Fruit fly (Drosophila melanogaster) whole organism, embryonic: Measurements from ENCODE around the gene CG3625.
A peak's percentile ranks its signal among the peaks of the same experiment; 100 is the strongest.

Source experiments
- Adf1 ChIP-seq: fragments of 200-800 bp; sonication (Bioruptor generic); IDR thresholded peaks from 2 replicates; pipeline ENCODE4 v1.3.6; 2022; ENCODE audit warnings: missing biosample characterization, missing genetic modification characterization
- Antp ChIP-seq: fragments of 200-800 bp; sonication (Bioruptor generic); optimal IDR thresholded peaks from 3 replicates; lab custom pipeline; 2016; ENCODE audit warnings: missing biosample characterization, missing genetic modification characterization
- B-H1 ChIP-seq: fragments of 200-800 bp; sonication (Bioruptor generic); IDR thresholded peaks from 3 replicates; pipeline ENCODE4 v1.3.6; 2022; ENCODE audit warnings: missing biosample characterization, missing genetic modification characterization
- CG10274 ChIP-seq: fragments of 200-800 bp; sonication (Bioruptor generic); optimal IDR thresholded peaks from 3 replicates; lab custom pipeline; 2017; ENCODE audit warnings: missing biosample characterization, mild to moderate bottlenecking, missing genetic modification characterization
- CG11398 ChIP-seq: fragments of 200-800 bp; sonication (Bioruptor generic); optimal IDR thresholded peaks from 2 replicates; lab custom pipeline; 2016; ENCODE audit warnings: missing biosample characterization, missing genetic modification characterization
- CG12236 ChIP-seq: fragments of 200-800 bp; sonication (Bioruptor generic); optimal IDR thresholded peaks from 2 replicates; lab custom pipeline; 2016; ENCODE audit warnings: missing biosample characterization, missing genetic modification characterization
- CG13424 ChIP-seq: fragments of 200-800 bp; sonication (Bioruptor generic); optimal IDR thresholded peaks from 2 replicates; lab custom pipeline; 2019; ENCODE audit warnings: missing biosample characterization, mild to moderate bottlenecking, missing genetic modification characterization, moderate library complexity
- CG17186 ChIP-seq: fragments of 200-800 bp; sonication (Bioruptor generic); optimal IDR thresholded peaks from 3 replicates; lab custom pipeline; 2017; ENCODE audit warnings: missing biosample characterization, missing genetic modification reagents, missing genetic modification characterization
- CG17359 ChIP-seq: fragments of 200-800 bp; sonication (Bioruptor generic); optimal IDR thresholded peaks from 3 replicates; lab custom pipeline; 2018; ENCODE audit warnings: missing biosample characterization, mild to moderate bottlenecking, missing genetic modification characterization, moderate library complexity
- CG18476 ChIP-seq: fragments of 200-800 bp; sonication (Bioruptor generic); optimal IDR thresholded peaks from 2 replicates; lab custom pipeline; 2016; ENCODE audit warnings: missing biosample characterization, mild to moderate bottlenecking, missing genetic modification characterization
- CG2199 ChIP-seq: fragments of 200-800 bp; sonication (Bioruptor generic); IDR thresholded peaks from 3 replicates; pipeline ENCODE4 v1.3.6; 2022; ENCODE audit warnings: missing biosample characterization, missing genetic modification characterization
- CG2712 ChIP-seq: fragments of 200-800 bp; optimal IDR thresholded peaks from 3 replicates; lab custom pipeline; 2019; ENCODE audit warnings: missing biosample characterization, mild to moderate bottlenecking, missing genetic modification characterization, moderate library complexity
- CG31365 ChIP-seq: fragments of 200-800 bp; sonication (Bioruptor generic); optimal IDR thresholded peaks from 2 replicates; lab custom pipeline; 2018; ENCODE audit warnings: missing biosample characterization, mild to moderate bottlenecking, missing genetic modification characterization
- CG3163 ChIP-seq: fragments of 200-800 bp; sonication (Bioruptor generic); optimal IDR thresholded peaks from 3 replicates; lab custom pipeline; 2016; ENCODE audit warnings: missing biosample characterization, missing genetic modification characterization
- CG3726 ChIP-seq: fragments of 200-800 bp; sonication (Bioruptor generic); IDR thresholded peaks from 3 replicates; pipeline ENCODE4, ENCODE4 v1.3.6; 2022; ENCODE audit warnings: missing biosample characterization, missing genetic modification characterization
- CG4617 ChIP-seq: fragments of 200-800 bp; sonication (Bioruptor generic); optimal IDR thresholded peaks from 3 replicates; lab custom pipeline; 2016; ENCODE audit warnings: missing biosample characterization, missing genetic modification characterization, borderline replicate concordance
- CG6254 ChIP-seq: fragments of 200-800 bp; sonication (Bioruptor generic); optimal IDR thresholded peaks from 3 replicates; lab custom pipeline; 2017; ENCODE audit warnings: mild to moderate bottlenecking, missing biosample characterization, missing genetic modification reagents, missing genetic modification characterization
- CG7556 ChIP-seq: fragments of 200-800 bp; sonication (Bioruptor generic); optimal IDR thresholded peaks from 2 replicates; lab custom pipeline; 2017; ENCODE audit warnings: missing biosample characterization, mild to moderate bottlenecking, missing genetic modification characterization
- CTCF ChIP-seq: fragments of 200-800 bp; sonication (Bioruptor generic); optimal IDR thresholded peaks from 2 replicates; lab custom pipeline; 2017; ENCODE audit warnings: missing biosample characterization, mild to moderate bottlenecking, missing genetic modification characterization, moderate library complexity
- CkIIα-i1 ChIP-seq: fragments of 200-800 bp; sonication (Bioruptor generic); IDR thresholded peaks from 2 replicates; pipeline ENCODE4 v1.3.6; 2022; ENCODE audit warnings: missing biosample characterization, missing genetic modification characterization
- Doc3 ChIP-seq: fragments of 200-800 bp; sonication (Bioruptor generic); IDR thresholded peaks from 3 replicates; pipeline ENCODE4 v1.3.6; 2022; ENCODE audit warnings: missing biosample characterization, missing genetic modification characterization; ENCODE audit not compliant: partially characterized antibody
- Dref ChIP-seq: fragments of 200-800 bp; sonication (Bioruptor generic); IDR thresholded peaks from 2 replicates; pipeline ENCODE4 v1.3.6; 2022; ENCODE audit warnings: missing biosample characterization, missing genetic modification characterization
- HHEX ChIP-seq: fragments of 200-800 bp; sonication (Bioruptor generic); optimal IDR thresholded peaks from 3 replicates; lab custom pipeline; 2017; ENCODE audit warnings: missing biosample characterization, mild to moderate bottlenecking, missing genetic modification characterization, missing genetic modification reagents
- Hey ChIP-seq: fragments of 200-800 bp; sonication (Bioruptor generic); optimal IDR thresholded peaks from 3 replicates; lab custom pipeline; 2018; ENCODE audit warnings: missing biosample characterization, mild to moderate bottlenecking, missing genetic modification characterization
- Hr3 ChIP-seq: fragments of 200-800 bp; sonication (Bioruptor generic); optimal IDR thresholded peaks from 3 replicates; lab custom pipeline; 2016; ENCODE audit warnings: missing biosample characterization, missing genetic modification characterization
- Hsf ChIP-seq: fragments of 200-800 bp; sonication (Bioruptor generic); optimal IDR thresholded peaks from 3 replicates; lab custom pipeline; 2016; ENCODE audit warnings: missing biosample characterization, missing genetic modification characterization
- Mad ChIP-seq: fragments of 200-800 bp; sonication (Bioruptor generic); optimal IDR thresholded peaks from 2 replicates; lab custom pipeline; 2016; ENCODE audit warnings: missing biosample characterization, missing genetic modification characterization
- Med ChIP-seq: fragments of 200-800 bp; sonication (Bioruptor generic); peaks from one replicate; lab custom pipeline; 2016; ENCODE audit warnings: missing biosample characterization, missing genetic modification characterization, mild to moderate bottlenecking, inconsistent platforms, moderate library complexity
- Optix ChIP-seq: fragments of 200-800 bp; sonication (Bioruptor generic); IDR thresholded peaks from 3 replicates; pipeline ENCODE4 v1.3.6; 2022; ENCODE audit warnings: missing biosample characterization, missing genetic modification characterization
- Ptx1 ChIP-seq: fragments of 200-800 bp; sonication (Bioruptor generic); IDR thresholded peaks from 2 replicates; pipeline ENCODE4 v1.3.6; 2022; ENCODE audit warnings: missing biosample characterization, missing genetic modification characterization
- Xrp1 ChIP-seq: fragments of 200-800 bp; sonication (Bioruptor generic); IDR thresholded peaks from 2 replicates; pipeline ENCODE4 v1.3.6; 2022; ENCODE audit warnings: missing biosample characterization, missing genetic modification characterization
- az2 ChIP-seq: fragments of 200-800 bp; sonication (Bioruptor generic); optimal IDR thresholded peaks from 3 replicates; lab custom pipeline; 2016; ENCODE audit warnings: missing biosample characterization, missing genetic modification characterization
- bigmax ChIP-seq: fragments of 200-800 bp; sonication (Bioruptor generic); optimal IDR thresholded peaks from 2 replicates; lab custom pipeline; 2018; ENCODE audit warnings: missing biosample characterization, mild to moderate bottlenecking, missing genetic modification characterization
- bsh ChIP-seq, 2 experiments: fragments of 200-800 bp; sonication (Bioruptor generic); optimal IDR thresholded peaks; 2 replicates each; lab custom pipeline; 2017 to 2018; ENCODE audit warnings: mild to moderate bottlenecking in 2 of 2, missing biosample characterization in 2 of 2, missing genetic modification characterization in 2 of 2, moderate library complexity in 1 of 2
- chm ChIP-seq: fragments of 200-800 bp; sonication (Bioruptor generic); IDR thresholded peaks from 2 replicates; pipeline ENCODE4 v1.3.6; 2022; ENCODE audit warnings: missing biosample characterization, missing genetic modification characterization
- dan ChIP-seq: fragments of 200-800 bp; sonication (Bioruptor generic); IDR thresholded peaks from 2 replicates; pipeline ENCODE4 v1.3.6; 2022; ENCODE audit warnings: missing biosample characterization, missing genetic modification characterization
- en ChIP-seq: fragments of 200-800 bp; sonication (Bioruptor generic); optimal IDR thresholded peaks from 2 replicates; lab custom pipeline; 2016; ENCODE audit warnings: missing biosample characterization, missing genetic modification characterization
- fru ChIP-seq: fragments of >200 bp; optimal IDR thresholded peaks from 2 replicates; lab custom pipeline; 2017
- fu2 ChIP-seq: fragments of 200-800 bp; sonication (Bioruptor generic); optimal IDR thresholded peaks from 2 replicates; lab custom pipeline; 2016; ENCODE audit warnings: missing biosample characterization, missing genetic modification characterization
- klu ChIP-seq: fragments of 200-800 bp; sonication (Bioruptor generic); IDR thresholded peaks from 2 replicates; pipeline ENCODE4 v1.3.6; 2022; ENCODE audit warnings: missing biosample characterization, missing genetic modification characterization
- kni ChIP-seq: fragments of 200-800 bp; sonication (Bioruptor generic); optimal IDR thresholded peaks from 3 replicates; lab custom pipeline; 2017; ENCODE audit warnings: mild to moderate bottlenecking, missing biosample characterization, missing genetic modification reagents, missing genetic modification characterization
- maf-S ChIP-seq: fragments of 200-800 bp; sonication (Bioruptor generic); optimal IDR thresholded peaks from 2 replicates; lab custom pipeline; 2016; ENCODE audit warnings: missing biosample characterization, missing genetic modification characterization
- oc ChIP-seq: fragments of 200-800 bp; sonication (Bioruptor generic); optimal IDR thresholded peaks from 2 replicates; lab custom pipeline; 2018; ENCODE audit warnings: missing biosample characterization, mild to moderate bottlenecking, missing genetic modification characterization, moderate library complexity
- onecut ChIP-seq: fragments of 200-800 bp; sonication (Bioruptor generic); IDR thresholded peaks from 2 replicates; pipeline ENCODE4 v1.3.6; 2022; ENCODE audit warnings: missing biosample characterization, missing genetic modification characterization
- pb ChIP-seq: fragments of 200-800 bp; sonication (Bioruptor generic); optimal IDR thresholded peaks from 3 replicates; lab custom pipeline; 2016; ENCODE audit warnings: missing biosample characterization, missing genetic modification characterization
- pros ChIP-seq: fragments of 200-800 bp; sonication (Bioruptor generic); optimal IDR thresholded peaks from 3 replicates; lab custom pipeline; 2019; ENCODE audit warnings: missing biosample characterization, mild to moderate bottlenecking, missing genetic modification characterization, moderate library complexity
- sens-2 ChIP-seq: fragments of 200-800 bp; sonication (Bioruptor generic); IDR thresholded peaks from 2 replicates; pipeline ENCODE4 v1.3.6; 2022; ENCODE audit warnings: missing biosample characterization, missing genetic modification characterization
- sim ChIP-seq: fragments of 200-800 bp; sonication (Bioruptor generic); IDR thresholded peaks from 2 replicates; pipeline ENCODE4 v1.3.6; 2022; ENCODE audit warnings: missing biosample characterization, missing genetic modification characterization
- slp2 ChIP-seq: fragments of 200-800 bp; sonication (Bioruptor generic); optimal IDR thresholded peaks from 2 replicates; lab custom pipeline; 2016; ENCODE audit warnings: missing biosample characterization, missing genetic modification characterization
- ssp ChIP-seq: fragments of 200-800 bp; sonication (Bioruptor generic); IDR thresholded peaks from 2 replicates; pipeline ENCODE4 v1.3.6; 2022; ENCODE audit warnings: missing biosample characterization, missing genetic modification characterization
- ttk ChIP-seq: fragments of 200-800 bp; sonication (Bioruptor generic); IDR thresholded peaks from 2 replicates; pipeline ENCODE4 v2.1.2; 2022; ENCODE audit warnings: missing biosample characterization, missing genetic modification characterization
- usp ChIP-seq: fragments of >200 bp; optimal IDR thresholded peaks from 2 replicates; lab custom pipeline; 2017; ENCODE audit warnings: missing biosample characterization, missing genetic modification characterization
- vfl ChIP-seq: fragments of 200-800 bp; sonication (Bioruptor generic); optimal IDR thresholded peaks from 2 replicates; lab custom pipeline; 2016; ENCODE audit warnings: missing biosample characterization, missing genetic modification characterization
- wdn ChIP-seq: fragments of 200-800 bp; sonication (Bioruptor generic); IDR thresholded peaks from 2 replicates; pipeline ENCODE4 v1.3.6; 2022; ENCODE audit warnings: missing biosample characterization, missing genetic modification characterization
- z ChIP-seq: fragments of 200-800 bp; sonication (Bioruptor generic); IDR thresholded peaks from 3 replicates; pipeline ENCODE4 v1.3.6; 2022; ENCODE audit warnings: missing biosample characterization, missing genetic modification characterization

CG3625 gene

dm6 chr2L:271553-271952, 20.0 kb downstream of the CG3625 start, which contains the start of gene Dus1 (continued):
- no peak for TF ChIP-seq ssp (GFP tag; lab: Robert Waterston, UW)
- no peak for TF ChIP-seq bigmax (GFP tag; lab: Kevin White, UChicago)
- TF ChIP-seq usp, result no peak
- peak; percentile 68 for TF ChIP-seq Doc3 (GFP tag; lab: Robert Waterston, UW)
- no peak for TF ChIP-seq klu (GFP tag; lab: Robert Waterston, UW)
- no peak for TF ChIP-seq oc (tag; lab: Kevin White, UChicago)
- TF ChIP-seq CTCF (GFP tag; lab: Kevin White, UChicago), result peak; percentile 7
- no peak for TF ChIP-seq fu2
- TF ChIP-seq az2, result no peak
- no peak for TF ChIP-seq wdn (GFP tag; lab: Robert Waterston, UW)
- no peak for TF ChIP-seq CG7556
- no peak for TF ChIP-seq CG13424 (tag; lab: Kevin White, UChicago)
- TF ChIP-seq en (GFP tag; lab: Kevin White, UChicago), result no peak
- no peak for TF ChIP-seq Antp (GFP tag; lab: Kevin White, UChicago)
- peak; percentile 90 for TF ChIP-seq Dref (GFP tag; lab: Robert Waterston, UW)
- no peak for TF ChIP-seq B-H1 (GFP tag; lab: Robert Waterston, UW)
- TF ChIP-seq CG4617 (GFP tag; lab: Kevin White, UChicago), result peak; percentile 44
- no peak for TF ChIP-seq CG31365 (tag; lab: Kevin White, UChicago)
- no peak for TF ChIP-seq CG17359 (tag; lab: Kevin White, UChicago)
- TF ChIP-seq CG3726 (GFP tag; lab: Robert Waterston, UW), result no peak
- no peak for TF ChIP-seq Mad (GFP tag; lab: Kevin White, UChicago)
- TF ChIP-seq CG6254 (GFP tag; lab: Kevin White, UChicago), result no peak
- no peak for TF ChIP-seq Optix (GFP tag; lab: Robert Waterston, UW)
- TF ChIP-seq dan (GFP tag; lab: Robert Waterston, UW), result no peak
- TF ChIP-seq CG18476 (GFP tag; lab: Kevin White, UChicago), result no peak
- TF ChIP-seq slp2 (GFP tag; lab: Kevin White, UChicago), result no peak
- peak; percentile 15 for TF ChIP-seq CG2712 (tag; lab: Kevin White, UChicago)
- no peak for TF ChIP-seq Hr3 (GFP tag; lab: Kevin White, UChicago)
- no peak for TF ChIP-seq HHEX
- TF ChIP-seq CG3163 (GFP tag; lab: Kevin White, UChicago), result no peak
- no peak for TF ChIP-seq Hsf (GFP tag; lab: Kevin White, UChicago)
- no peak for TF ChIP-seq CG11398 (GFP tag; lab: Kevin White, UChicago)
- TF ChIP-seq Med, result peak; percentile 73
- no peak for TF ChIP-seq fru
- no peak for TF ChIP-seq Hey (tag; lab: Kevin White, UChicago)
- no peak for TF ChIP-seq Ptx1 (GFP tag; lab: Robert Waterston, UW)
- TF ChIP-seq CG10274, result no peak
- no peak for TF ChIP-seq ttk (GFP tag; lab: Robert Waterston, UW)
- TF ChIP-seq onecut (GFP tag; lab: Robert Waterston, UW), result no peak; the same call in 1 of the 2 replicates
- TF ChIP-seq z (GFP tag; lab: Robert Waterston, UW), result no peak
- TF ChIP-seq chm, result no peak
- TF ChIP-seq CG2199 (GFP tag; lab: Robert Waterston, UW), result no peak
- no peak for TF ChIP-seq sim (GFP tag; lab: Robert Waterston, UW)
- TF ChIP-seq pros (GFP tag; lab: Kevin White, UChicago), result no peak
- TF ChIP-seq pb (GFP tag; lab: Kevin White, UChicago), result no peak
- no peak for TF ChIP-seq kni (GFP tag; lab: Kevin White, UChicago)
- TF ChIP-seq CkIIα-i1 (GFP tag; lab: Robert Waterston, UW), result no peak
- no peak for TF ChIP-seq CG12236 (GFP tag; lab: Kevin White, UChicago)
- TF ChIP-seq CG17186 (GFP tag; lab: Kevin White, UChicago), result no peak
- TF ChIP-seq vfl (GFP tag; lab: Kevin White, UChicago), result no peak
- TF ChIP-seq Xrp1, result no peak
- TF ChIP-seq maf-S, result no peak
- no peak for TF ChIP-seq sens-2 (GFP tag; lab: Robert Waterston, UW)
- TF ChIP-seq Adf1 (GFP tag; lab: Robert Waterston, UW), result no peak
- TF ChIP-seq bsh (GFP tag; optimal IDR thresholded peaks at IDR 0.05; lab: Kevin White, UChicago), result no peak
